4 fruit fly cellular contexts compared by ENCODE assay signal in the genomic region with DNA sequence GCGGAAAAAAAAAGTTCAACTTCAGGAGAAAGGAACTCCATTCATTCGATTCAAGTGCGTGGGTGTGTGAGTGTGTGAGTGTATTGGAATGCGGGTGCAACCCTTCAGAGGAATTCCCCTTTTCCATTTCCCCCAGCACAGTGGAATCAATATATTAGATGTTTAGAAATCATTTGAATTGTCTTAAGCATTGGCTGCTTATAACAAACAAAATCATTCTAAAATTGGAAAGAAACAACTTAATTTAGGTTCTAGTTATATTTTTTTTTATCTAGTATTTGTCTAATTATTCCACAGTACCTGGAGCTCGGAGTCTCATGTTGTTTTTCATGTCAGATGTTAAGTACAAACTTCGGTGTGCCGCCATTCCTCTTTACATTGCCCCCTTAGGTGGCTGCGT.
TF ChIP-seq lines count a peak whose summit lies in the region.

No protein-coding gene starts in this region.

- no peak for TF ChIP-seq CTCF in whole organism, embryonic (GFP tag; optimal IDR thresholded peaks at IDR 0.05; lab: Kevin White, UChicago)

TF ChIP-seq in whole organism, embryonic, 481 proteins besides CTCF, POLR2A, EP300 and RAD21 (continues in another document):
- no peak for TF ChIP-seq chif (GFP tag; optimal IDR thresholded peaks at IDR 0.05; lab: Kevin White, UChicago)
- TF ChIP-seq CG15269 (tag; optimal IDR thresholded peaks at IDR 0.05; lab: Kevin White, UChicago): peak; percentile 11
- no peak for TF ChIP-seq az2 (GFP tag; optimal IDR thresholded peaks at IDR 0.05; lab: Kevin White, UChicago)
- no peak for TF ChIP-seq B-H2 (GFP tag; optimal IDR thresholded peaks at IDR 0.05; lab: Kevin White, UChicago)
- no peak for TF ChIP-seq CG7357 (GFP tag; IDR thresholded peaks at IDR 0.05; lab: Robert Waterston, UW)
- TF ChIP-seq CG12219 (GFP tag; optimal IDR thresholded peaks at IDR 0.05; lab: Kevin White, UChicago): no peak
- TF ChIP-seq chn (GFP tag; optimal IDR thresholded peaks at IDR 0.05; lab: Kevin White, UChicago): no peak
- TF ChIP-seq chinmo (GFP tag; IDR thresholded peaks at IDR 0.05; lab: Robert Waterston, UW; ENCODE audit: partially characterized antibody): no peak
- TF ChIP-seq CG8290 (GFP tag; optimal IDR thresholded peaks at IDR 0.05; lab: Kevin White, UChicago): no peak
- TF ChIP-seq CG8290 (tag; optimal IDR thresholded peaks at IDR 0.05; lab: Kevin White, UChicago): no peak
- no peak; the same call in 1 of the 2 replicates for TF ChIP-seq Awh (GFP tag; IDR thresholded peaks at IDR 0.05; lab: Robert Waterston, UW)
- TF ChIP-seq CG11504 (tag; optimal IDR thresholded peaks at IDR 0.05; lab: Kevin White, UChicago): peak; percentile 41
- no peak for TF ChIP-seq CG4707 (GFP tag; optimal IDR thresholded peaks at IDR 0.05; lab: Kevin White, UChicago)
- TF ChIP-seq Scr (GFP tag; IDR thresholded peaks at IDR 0.05; lab: Robert Waterston, UW; ENCODE audit: partially characterized antibody): no peak
- TF ChIP-seq Dad (GFP tag; optimal IDR thresholded peaks at IDR 0.05; lab: Kevin White, UChicago): no peak
- TF ChIP-seq dimm (GFP tag; IDR thresholded peaks at IDR 0.05; lab: Robert Waterston, UW): no peak
- TF ChIP-seq gem (tag; optimal IDR thresholded peaks at IDR 0.05; lab: Kevin White, UChicago): peak; percentile 43
- TF ChIP-seq lab (GFP tag; optimal IDR thresholded peaks at IDR 0.05; lab: Kevin White, UChicago): peak; percentile 29
- TF ChIP-seq unpg (GFP tag; optimal IDR thresholded peaks at IDR 0.05; lab: Kevin White, UChicago): peak; percentile 41
- peak; percentile 38; the same call in 1 of the 2 replicates for TF ChIP-seq CG17328 (GFP tag; IDR thresholded peaks at IDR 0.05; lab: Robert Waterston, UW)
- TF ChIP-seq CG12299 (tag; optimal IDR thresholded peaks at IDR 0.05; lab: Kevin White, UChicago): no peak
- TF ChIP-seq Chrac-16 (GFP tag; optimal IDR thresholded peaks at IDR 0.05; lab: Kevin White, UChicago): no peak

TF ChIP-seq in whole organism, prepupa, 60 proteins besides CTCF, POLR2A, EP300 and RAD21 (continues in another document):
- TF ChIP-seq fd85E (GFP tag; optimal IDR thresholded peaks at IDR 0.05; lab: Kevin White, UChicago) (no peak), Met (GFP tag; optimal IDR thresholded peaks at IDR 0.05; lab: Kevin White, UChicago) (peak; percentile 45), net (GFP tag; optimal IDR thresholded peaks at IDR 0.05; lab: Kevin White, UChicago) (peak; percentile 19), eg (GFP tag; IDR thresholded peaks at IDR 0.05; lab: Robert Waterston, UW) (peak; percentile 50; the same call in 1 of the 3 replicates), esn (GFP tag; optimal IDR thresholded peaks at IDR 0.05; lab: Kevin White, UChicago) (peak; percentile 23), dac (GFP tag; optimal IDR thresholded peaks at IDR 0.05; lab: Kevin White, UChicago) (no peak), svp (GFP tag; lab: Kevin White, UChicago) (peak; percentile 70), CG4318 (GFP tag; optimal IDR thresholded peaks at IDR 0.05; lab: Kevin White, UChicago) (no peak), vri (GFP tag; optimal IDR thresholded peaks at IDR 0.05; lab: Kevin White, UChicago) (no peak), Eip78C (GFP tag; lab: Kevin White, UChicago) (peak; percentile 64), CG1621 (tag; optimal IDR thresholded peaks at IDR 0.05; lab: Kevin White, UChicago) (peak; percentile 18), CG6808 (GFP tag; optimal IDR thresholded peaks at IDR 0.05; lab: Kevin White, UChicago) (peak; percentile 10), CG15336 (GFP tag; IDR thresholded peaks at IDR 0.05; lab: Robert Waterston, UW) (peak; percentile 44; the same call in 1 of the 2 replicates), lz (GFP tag; optimal IDR thresholded peaks at IDR 0.05; lab: Kevin White, UChicago) (peak; percentile 9), CG10631 (GFP tag; optimal IDR thresholded peaks at IDR 0.05; lab: Kevin White, UChicago) (peak; percentile 24), spab (GFP tag; optimal IDR thresholded peaks at IDR 0.05; lab: Kevin White, UChicago) (no peak), CG32006 (GFP tag; optimal IDR thresholded peaks at IDR 0.05; lab: Kevin White, UChicago) (peak; percentile 24), CG8319 (GFP tag; optimal IDR thresholded peaks at IDR 0.05; lab: Kevin White, UChicago) (no peak), Eip93F (GFP tag; optimal IDR thresholded peaks at IDR 0.05; lab: Kevin White, UChicago) (no peak), CG8119 (GFP tag; IDR thresholded peaks at IDR 0.05; lab: Robert Waterston, UW) (peak; percentile 53; the same call in 2 of the 3 replicates), CG10669 (GFP tag; optimal IDR thresholded peaks at IDR 0.05; lab: Kevin White, UChicago) (peak; percentile 25), fd59A (GFP tag; optimal IDR thresholded peaks at IDR 0.05; lab: Kevin White, UChicago) (no peak)

TF ChIP-seq in whole organism, pupa, 21 proteins besides CTCF, POLR2A, EP300 and RAD21:
- peak; percentile 60 for TF ChIP-seq Ets98B (GFP tag; IDR thresholded peaks at IDR 0.05; lab: Robert Waterston, UW)
- TF ChIP-seq EcR (GFP tag; optimal IDR thresholded peaks at IDR 0.05; lab: Kevin White, UChicago): no peak
- TF ChIP-seq CG8159 (tag; optimal IDR thresholded peaks at IDR 0.05; lab: Kevin White, UChicago): peak; percentile 51
- TF ChIP-seq Snoo (tag; optimal IDR thresholded peaks at IDR 0.05; lab: Kevin White, UChicago): no peak
- TF ChIP-seq rn (GFP tag; IDR thresholded peaks at IDR 0.05; lab: Robert Waterston, UW): no peak
- peak; percentile 40 for TF ChIP-seq CG9948 (tag; optimal IDR thresholded peaks at IDR 0.05; lab: Kevin White, UChicago)
- no peak for TF ChIP-seq gl (tag; optimal IDR thresholded peaks at IDR 0.05; lab: Kevin White, UChicago)
- TF ChIP-seq CG32121 (GFP tag; IDR thresholded peaks at IDR 0.05; lab: Robert Waterston, UW): peak; percentile 57
- no peak for TF ChIP-seq CG13204 (GFP tag; optimal IDR thresholded peaks at IDR 0.05; lab: Kevin White, UChicago)
- TF ChIP-seq Pif1A (GFP tag; optimal IDR thresholded peaks at IDR 0.05; lab: Kevin White, UChicago): no peak
- no peak for TF ChIP-seq CG10348 (GFP tag; IDR thresholded peaks at IDR 0.05; lab: Robert Waterston, UW)
- peak; percentile 31 for TF ChIP-seq CG17806 (tag; optimal IDR thresholded peaks at IDR 0.05; lab: Kevin White, UChicago)
- no peak for TF ChIP-seq D1 (tag; optimal IDR thresholded peaks at IDR 0.05; lab: Kevin White, UChicago)
- TF ChIP-seq fd96Ca (GFP tag; IDR thresholded peaks at IDR 0.05; lab: Robert Waterston, UW): no peak
- TF ChIP-seq CG12605 (GFP tag; IDR thresholded peaks at IDR 0.05; lab: Robert Waterston, UW): no peak
- TF ChIP-seq CG8301 (tag; optimal IDR thresholded peaks at IDR 0.05; lab: Kevin White, UChicago): peak; percentile 21
- peak; percentile 11 for TF ChIP-seq CG34367 (tag; optimal IDR thresholded peaks at IDR 0.05; lab: Kevin White, UChicago)
- TF ChIP-seq Pif1B (GFP tag; optimal IDR thresholded peaks at IDR 0.05; lab: Kevin White, UChicago): no peak
- TF ChIP-seq CG15710 (tag; optimal IDR thresholded peaks at IDR 0.05; lab: Kevin White, UChicago): peak; percentile 51
- peak; percentile 40 for TF ChIP-seq CG14655 (GFP tag; optimal IDR thresholded peaks at IDR 0.05; lab: Kevin White, UChicago)
- TF ChIP-seq CG4496 (GFP tag; IDR thresholded peaks at IDR 0.05; lab: Robert Waterston, UW): peak; percentile 50; the same call in 1 of the 3 replicates

TF ChIP-seq in whole organism, wandering third instar larva, 38 proteins besides CTCF, POLR2A, EP300 and RAD21:
- no peak for TF ChIP-seq CG9705 (GFP tag; optimal IDR thresholded peaks at IDR 0.05; lab: Kevin White, UChicago)
- TF ChIP-seq Sp1 (GFP tag; optimal IDR thresholded peaks at IDR 0.05; lab: Kevin White, UChicago): peak; percentile 25
- peak; percentile 14 for TF ChIP-seq rgr (GFP tag; optimal IDR thresholded peaks at IDR 0.05; lab: Kevin White, UChicago)
- no peak for TF ChIP-seq psq (GFP tag; optimal IDR thresholded peaks at IDR 0.05; lab: Kevin White, UChicago)
- no peak for TF ChIP-seq foxo (GFP tag; optimal IDR thresholded peaks at IDR 0.05; lab: Kevin White, UChicago)
- TF ChIP-seq h (GFP tag; optimal IDR thresholded peaks at IDR 0.05; lab: Kevin White, UChicago): peak; percentile 31
- TF ChIP-seq HLH106 (tag; optimal IDR thresholded peaks at IDR 0.05; lab: Kevin White, UChicago): peak; percentile 42
- TF ChIP-seq sage (GFP tag; optimal IDR thresholded peaks at IDR 0.05; lab: Kevin White, UChicago): no peak
- no peak for TF ChIP-seq jim (GFP tag; optimal IDR thresholded peaks at IDR 0.05; lab: Kevin White, UChicago)
- no peak for TF ChIP-seq N (GFP tag; optimal IDR thresholded peaks at IDR 0.05; lab: Kevin White, UChicago)
- no peak for TF ChIP-seq CrebA (GFP tag; optimal IDR thresholded peaks at IDR 0.05; lab: Kevin White, UChicago; ENCODE audit: borderline replicate concordance)
- TF ChIP-seq Abd-B (GFP tag; optimal IDR thresholded peaks at IDR 0.05; lab: Kevin White, UChicago): no peak
